Worm (Caenorhabditis elegans): ENCODE measurements around the gene E02C12.19.

DNA sequence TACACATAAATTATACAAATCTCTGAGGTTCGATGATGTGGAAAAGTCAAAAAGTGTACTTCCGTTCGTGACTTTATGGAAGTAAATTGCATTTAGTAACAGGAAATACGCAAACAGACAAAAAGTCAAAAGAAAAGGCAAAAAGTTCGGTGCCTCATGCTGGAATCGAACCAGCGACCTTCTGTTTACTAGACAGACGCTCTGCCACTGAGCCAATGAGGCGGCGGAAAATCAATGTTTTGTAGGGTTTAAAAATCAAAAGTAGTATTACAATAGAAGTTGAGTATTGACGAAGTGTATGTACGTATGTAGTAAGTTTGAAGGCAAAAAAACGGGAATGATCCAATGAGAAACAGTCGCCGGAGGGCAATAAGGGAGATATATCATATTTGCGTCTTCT, 30.6 kb upstream of the E02C12.19 start:
- no peak for TF ChIP-seq ceh-32 (tag; optimal IDR thresholded peaks at IDR 0.05; ENCODE audit: poor library complexity)
- TF ChIP-seq lin-39 (tag; optimal IDR thresholded peaks at IDR 0.05), result no peak
- no peak for TF ChIP-seq nhr-28 (tag; optimal IDR thresholded peaks at IDR 0.05)
- TF ChIP-seq zip-2 (tag; optimal IDR thresholded peaks at IDR 0.05), result no peak
- TF ChIP-seq nhr-6 (tag; optimal IDR thresholded peaks at IDR 0.05), result no peak
- no peak for TF ChIP-seq ZK546.5 (tag; optimal IDR thresholded peaks at IDR 0.05)
- no peak for TF ChIP-seq lsy-2 (tag; optimal IDR thresholded peaks at IDR 0.05)
- TF ChIP-seq spr-1 (tag; optimal IDR thresholded peaks at IDR 0.05), result no peak
- no peak for TF ChIP-seq dmd-8 (GFP tag; IDR thresholded peaks at IDR 0.05)
- no peak for TF ChIP-seq mxl-3 (GFP tag; optimal IDR thresholded peaks at IDR 0.05)
- TF ChIP-seq nhr-76 (tag; optimal IDR thresholded peaks at IDR 0.05), result no peak

Data from whole organism, L4 larva.